Worm (Caenorhabditis elegans) whole organism, L4 larva: Measurements from ENCODE around the gene gen-1.

Experiments used
- aha-1 ChIP-seq: fragments of 150-350 bp; peaks from one replicate; lab custom pipeline; 2014; ENCODE audit warnings: missing biosample characterization, missing genetic modification characterization
- attf-4 ChIP-seq: sonication (generic microtip); optimal IDR thresholded peaks from 3 replicates; lab custom pipeline; 2017; ENCODE audit warnings: missing biosample characterization, missing genetic modification characterization
- ceh-28 ChIP-seq: fragments of 150-350 bp; optimal IDR thresholded peaks from 2 replicates; lab custom pipeline; 2014; ENCODE audit warnings: missing biosample characterization, missing genetic modification reagents, missing genetic modification characterization
- cey-2 ChIP-seq: sonication (generic microtip); optimal IDR thresholded peaks from 3 replicates; lab custom pipeline; 2017; ENCODE audit warnings: missing genetic modification characterization, mild to moderate bottlenecking, missing compliant biosample characterization, antibody characterized with exemption, borderline replicate concordance; ENCODE audit not compliant: insufficient read depth
- nhr-10 ChIP-seq: fragments of 150-350 bp; optimal IDR thresholded peaks from 2 replicates; lab custom pipeline; 2014; ENCODE audit warnings: missing biosample characterization, missing genetic modification characterization
- nhr-28 ChIP-seq: fragments of 150-350 bp; optimal IDR thresholded peaks from 2 replicates; lab custom pipeline; 2014; ENCODE audit warnings: missing biosample characterization, missing genetic modification characterization
- nhr-48 ChIP-seq: sonication (generic microtip); optimal IDR thresholded peaks from 2 replicates; lab custom pipeline; 2016; ENCODE audit warnings: mild to moderate bottlenecking, missing genetic modification characterization, missing compliant biosample characterization
- snpc-4 ChIP-seq: fragments of 150-350 bp; optimal IDR thresholded peaks from 2 replicates; lab custom pipeline; 2014; ENCODE audit warnings: missing biosample characterization, missing genetic modification characterization
- unc-39 ChIP-seq: sonication (generic microtip); optimal IDR thresholded peaks from 2 replicates; lab custom pipeline; 2017; ENCODE audit warnings: missing biosample characterization, missing genetic modification characterization
- vab-7 ChIP-seq: fragments of 200-800 bp; sonication (Bioruptor generic); IDR thresholded peaks from 2 replicates; pipeline ENCODE4 v1.3.6; 2022; ENCODE audit warnings: missing genetic modification reagents, missing genetic modification characterization, missing compliant biosample characterization

ce11 chrIII:6230870-6231269, 17.1 kb downstream of the gen-1 start, which contains the start of gene esyt-2:
- TF ChIP-seq nhr-10 (tag; lab: Kevin White, UChicago), result no peak
- TF ChIP-seq nhr-48, result no peak
- TF ChIP-seq cey-2 (tag; lab: Kevin White, UChicago), result no peak
- no peak for TF ChIP-seq snpc-4 (tag; lab: Kevin White, UChicago)
- TF ChIP-seq vab-7 (GFP tag; lab: Robert Waterston, UW), result no peak
- no peak for TF ChIP-seq attf-4 (tag; lab: Kevin White, UChicago)
- no peak for TF ChIP-seq ceh-28 (tag; lab: Kevin White, UChicago)
- TF ChIP-seq unc-39 (tag; lab: Kevin White, UChicago), result no peak
- no peak for TF ChIP-seq aha-1 (tag; lab: Kevin White, UChicago)
- TF ChIP-seq nhr-28 (tag; lab: Kevin White, UChicago), result no peak
